Fruit fly (Drosophila melanogaster): Measurements from ENCODE around the gene CG4462.

CG4462 gene

dm6 chr3R:19905932-19906439 is 19.2 kb downstream of the CG4462 start:
- TF ChIP-seq pad (GFP tag; optimal IDR thresholded peaks at IDR 0.05), result peak; percentile 53
- TF ChIP-seq CG14711 (tag; optimal IDR thresholded peaks at IDR 0.05), result peak; percentile 75
- peak; percentile 88 for TF ChIP-seq CG7101 (tag; optimal IDR thresholded peaks at IDR 0.05)
- peak; percentile 62 for TF ChIP-seq tj (GFP tag; optimal IDR thresholded peaks at IDR 0.05)
- peak; percentile 78 for TF ChIP-seq Mnt (GFP tag; optimal IDR thresholded peaks at IDR 0.05)
- peak; percentile 38 for TF ChIP-seq bab1 (GFP tag; optimal IDR thresholded peaks at IDR 0.05)
- peak; percentile 85 for TF ChIP-seq CG11617 (GFP tag; optimal IDR thresholded peaks at IDR 0.05)
- peak; percentile 59 for TF ChIP-seq Crg-1 (GFP tag; optimal IDR thresholded peaks at IDR 0.05)
- TF ChIP-seq CG7045 (GFP tag; optimal IDR thresholded peaks at IDR 0.05), result peak; percentile 70
- TF ChIP-seq CG5204 (GFP tag; optimal IDR thresholded peaks at IDR 0.05), result peak; percentile 85
- peak; percentile 73 for TF ChIP-seq Hr96 (GFP tag; optimal IDR thresholded peaks at IDR 0.05)
- TF ChIP-seq ovo (GFP tag; optimal IDR thresholded peaks at IDR 0.05), result peak; percentile 51
- peak; percentile 67 for TF ChIP-seq CG1620 (GFP tag; optimal IDR thresholded peaks at IDR 0.05)
- no peak for TF ChIP-seq cnc (optimal IDR thresholded peaks at IDR 0.05)
- no peak for TF ChIP-seq kay (GFP tag; ENCODE audit: borderline replicate concordance)
- TF ChIP-seq toe (GFP tag; optimal IDR thresholded peaks at IDR 0.05), result peak; percentile 24
- TF ChIP-seq cic (GFP tag; optimal IDR thresholded peaks at IDR 0.05), result peak; percentile 73
- peak; percentile 87 for TF ChIP-seq CG12768 (GFP tag; optimal IDR thresholded peaks at IDR 0.05)
- TF ChIP-seq Clk (GFP tag; optimal IDR thresholded peaks at IDR 0.05), result peak; percentile 66
- TF ChIP-seq CG33017 (tag; optimal IDR thresholded peaks at IDR 0.05), result peak; percentile 91

- TF ChIP-seq Crg-1 (GFP tag; optimal IDR thresholded peaks at IDR 0.05) (peak; percentile 46), CG33017 (tag; optimal IDR thresholded peaks at IDR 0.05) (peak; percentile 38), kay (GFP tag; ENCODE audit: borderline replicate concordance) (peak; percentile 94), cic (GFP tag; optimal IDR thresholded peaks at IDR 0.05) (peak; percentile 80), CG7101 (tag; optimal IDR thresholded peaks at IDR 0.05) (peak; percentile 63), CG1620 (GFP tag; optimal IDR thresholded peaks at IDR 0.05) (peak; percentile 51), bab1 (GFP tag; optimal IDR thresholded peaks at IDR 0.05) (peak; percentile 92), CG5204 (GFP tag; optimal IDR thresholded peaks at IDR 0.05) (no peak), Clk (GFP tag; optimal IDR thresholded peaks at IDR 0.05) (peak; percentile 36), tj (GFP tag; optimal IDR thresholded peaks at IDR 0.05) (peak; percentile 72), CG12768 (GFP tag; optimal IDR thresholded peaks at IDR 0.05) (peak; percentile 77), CG7045 (GFP tag; optimal IDR thresholded peaks at IDR 0.05) (peak; percentile 61), toe (GFP tag; optimal IDR thresholded peaks at IDR 0.05) (no peak), ovo (GFP tag; optimal IDR thresholded peaks at IDR 0.05) (peak; percentile 43), CG14711 (tag; optimal IDR thresholded peaks at IDR 0.05) (peak; percentile 74), cnc (optimal IDR thresholded peaks at IDR 0.05) (no peak), CG11617 (GFP tag; optimal IDR thresholded peaks at IDR 0.05) (peak; percentile 78), Hr96 (GFP tag; optimal IDR thresholded peaks at IDR 0.05) (no peak), pad (GFP tag; optimal IDR thresholded peaks at IDR 0.05) (peak; percentile 58), Mnt (GFP tag; optimal IDR thresholded peaks at IDR 0.05) (peak; percentile 98)
Observed at dm6 chr3R:19904865-19905373, 20.3 kb downstream of the CG4462 start, which contains the start of the genes Surf6 and RhoGAP92B. TSS of gene Surf6 (minus strand) at chr3R:19904868. TSS of gene RhoGAP92B (plus strand) at chr3R:19905164.

- TF ChIP-seq Hr96 (GFP tag; optimal IDR thresholded peaks at IDR 0.05) (no peak), toe (GFP tag; optimal IDR thresholded peaks at IDR 0.05) (no peak), Mnt (GFP tag; optimal IDR thresholded peaks at IDR 0.05) (peak; percentile 82), bab1 (GFP tag; optimal IDR thresholded peaks at IDR 0.05) (peak; percentile 68), CG1620 (GFP tag; optimal IDR thresholded peaks at IDR 0.05) (no peak), Crg-1 (GFP tag; optimal IDR thresholded peaks at IDR 0.05) (no peak), CG12768 (GFP tag; optimal IDR thresholded peaks at IDR 0.05) (no peak), ovo (GFP tag; optimal IDR thresholded peaks at IDR 0.05) (no peak), cnc (optimal IDR thresholded peaks at IDR 0.05) (no peak), CG11617 (GFP tag; optimal IDR thresholded peaks at IDR 0.05) (peak; percentile 12), CG5204 (GFP tag; optimal IDR thresholded peaks at IDR 0.05) (no peak), tj (GFP tag; optimal IDR thresholded peaks at IDR 0.05) (peak; percentile 64), CG7045 (GFP tag; optimal IDR thresholded peaks at IDR 0.05) (no peak), CG33017 (tag; optimal IDR thresholded peaks at IDR 0.05) (no peak), cic (GFP tag; optimal IDR thresholded peaks at IDR 0.05) (peak; percentile 37), pad (GFP tag; optimal IDR thresholded peaks at IDR 0.05) (peak; percentile 29), CG7101 (tag; optimal IDR thresholded peaks at IDR 0.05) (no peak), CG14711 (tag; optimal IDR thresholded peaks at IDR 0.05) (no peak), kay (GFP tag; ENCODE audit: borderline replicate concordance) (no peak), Clk (GFP tag; optimal IDR thresholded peaks at IDR 0.05) (no peak)
Observed at dm6 chr3R:19902926-19903739, 22.0 kb downstream of the CG4462 start, which contains the start of gene ClpX. TSS of gene ClpX (minus strand) at chr3R:19903689.

- no peak for TF ChIP-seq CG7101 (tag; optimal IDR thresholded peaks at IDR 0.05)
- TF ChIP-seq CG11617 (GFP tag; optimal IDR thresholded peaks at IDR 0.05), result no peak
- TF ChIP-seq toe (GFP tag; optimal IDR thresholded peaks at IDR 0.05), result no peak
- no peak for TF ChIP-seq CG1620 (GFP tag; optimal IDR thresholded peaks at IDR 0.05)
- no peak for TF ChIP-seq CG5204 (GFP tag; optimal IDR thresholded peaks at IDR 0.05)
- no peak for TF ChIP-seq CG33017 (tag; optimal IDR thresholded peaks at IDR 0.05)
- TF ChIP-seq CG7045 (GFP tag; optimal IDR thresholded peaks at IDR 0.05), result no peak
- TF ChIP-seq Crg-1 (GFP tag; optimal IDR thresholded peaks at IDR 0.05), result no peak
- TF ChIP-seq tj (GFP tag; optimal IDR thresholded peaks at IDR 0.05), result no peak
- TF ChIP-seq Mnt (GFP tag; optimal IDR thresholded peaks at IDR 0.05), result no peak
- no peak for TF ChIP-seq CG14711 (tag; optimal IDR thresholded peaks at IDR 0.05)
- TF ChIP-seq cic (GFP tag; optimal IDR thresholded peaks at IDR 0.05), result no peak
- TF ChIP-seq Hr96 (GFP tag; optimal IDR thresholded peaks at IDR 0.05), result no peak
- no peak for TF ChIP-seq Clk (GFP tag; optimal IDR thresholded peaks at IDR 0.05)
- TF ChIP-seq kay (GFP tag; ENCODE audit: borderline replicate concordance), result no peak
- TF ChIP-seq pad (GFP tag; optimal IDR thresholded peaks at IDR 0.05), result no peak
- no peak for TF ChIP-seq CG12768 (GFP tag; optimal IDR thresholded peaks at IDR 0.05)
- no peak for TF ChIP-seq ovo (GFP tag; optimal IDR thresholded peaks at IDR 0.05)
Observed at dm6 chr3R:19902328-19902727, 22.8 kb downstream of the CG4462 start.

All from whole organism, adult.